Fruit fly (Drosophila melanogaster) whole organism, adult: ENCODE data around the gene Svip.

Experiments used
- CG11617 ChIP-seq: fragments of 200-800 bp; sonication (Bioruptor generic); optimal IDR thresholded peaks from 2 replicates; lab custom pipeline; 2017; ENCODE audit warnings: mild to moderate bottlenecking, missing biosample characterization, missing genetic modification reagents, missing genetic modification characterization
- CG12768 ChIP-seq: fragments of 200-800 bp; sonication (Bioruptor generic); optimal IDR thresholded peaks from 2 replicates; lab custom pipeline; 2017; ENCODE audit warnings: missing biosample characterization, missing genetic modification characterization, mild to moderate bottlenecking, moderate library complexity, missing genetic modification reagents
- CG14711 ChIP-seq: fragments of 200-800 bp; sonication (Bioruptor generic); optimal IDR thresholded peaks from 2 replicates; lab custom pipeline; 2018; ENCODE audit warnings: missing biosample characterization, mild to moderate bottlenecking, missing genetic modification characterization, moderate library complexity
- CG1620 ChIP-seq: fragments of 200-800 bp; sonication (Bioruptor generic); optimal IDR thresholded peaks from 2 replicates; lab custom pipeline; 2016; ENCODE audit warnings: missing biosample characterization, missing genetic modification characterization
- CG33017 ChIP-seq: fragments of 200-800 bp; sonication (Bioruptor generic); optimal IDR thresholded peaks from 2 replicates; lab custom pipeline; 2018; ENCODE audit warnings: missing biosample characterization, mild to moderate bottlenecking, missing genetic modification characterization, moderate library complexity
- CG7045 ChIP-seq: fragments of 200-800 bp; sonication (Bioruptor generic); optimal IDR thresholded peaks from 2 replicates; lab custom pipeline; 2017; ENCODE audit warnings: missing biosample characterization, mild to moderate bottlenecking, missing genetic modification characterization
- CG7101 ChIP-seq: fragments of 200-800 bp; sonication (Bioruptor generic); optimal IDR thresholded peaks from 2 replicates; lab custom pipeline; 2018; ENCODE audit warnings: missing biosample characterization, mild to moderate bottlenecking, missing genetic modification characterization, moderate library complexity
- Crg-1 ChIP-seq: fragments of 200-800 bp; sonication (Bioruptor generic); optimal IDR thresholded peaks from 2 replicates; lab custom pipeline; 2016; ENCODE audit warnings: missing biosample characterization, missing genetic modification characterization
- cnc ChIP-seq, 2 experiments: fragments of >200 bp; optimal IDR thresholded peaks; 2 replicates each; lab custom pipeline; 2017
- kay ChIP-seq: fragments of 200-800 bp; sonication (Bioruptor generic); peaks from one replicate; lab custom pipeline; 2016; ENCODE audit warnings: missing biosample characterization, missing genetic modification characterization, borderline replicate concordance
- ovo ChIP-seq: fragments of 200-800 bp; sonication (Bioruptor generic); optimal IDR thresholded peaks from 2 replicates; lab custom pipeline; 2016; ENCODE audit warnings: missing biosample characterization, missing genetic modification characterization
- pad ChIP-seq: fragments of 200-800 bp; sonication (Bioruptor generic); optimal IDR thresholded peaks from 3 replicates; lab custom pipeline; 2017; ENCODE audit warnings: missing biosample characterization, missing genetic modification characterization, mild to moderate bottlenecking, moderate library complexity, missing genetic modification reagents

DNA sequence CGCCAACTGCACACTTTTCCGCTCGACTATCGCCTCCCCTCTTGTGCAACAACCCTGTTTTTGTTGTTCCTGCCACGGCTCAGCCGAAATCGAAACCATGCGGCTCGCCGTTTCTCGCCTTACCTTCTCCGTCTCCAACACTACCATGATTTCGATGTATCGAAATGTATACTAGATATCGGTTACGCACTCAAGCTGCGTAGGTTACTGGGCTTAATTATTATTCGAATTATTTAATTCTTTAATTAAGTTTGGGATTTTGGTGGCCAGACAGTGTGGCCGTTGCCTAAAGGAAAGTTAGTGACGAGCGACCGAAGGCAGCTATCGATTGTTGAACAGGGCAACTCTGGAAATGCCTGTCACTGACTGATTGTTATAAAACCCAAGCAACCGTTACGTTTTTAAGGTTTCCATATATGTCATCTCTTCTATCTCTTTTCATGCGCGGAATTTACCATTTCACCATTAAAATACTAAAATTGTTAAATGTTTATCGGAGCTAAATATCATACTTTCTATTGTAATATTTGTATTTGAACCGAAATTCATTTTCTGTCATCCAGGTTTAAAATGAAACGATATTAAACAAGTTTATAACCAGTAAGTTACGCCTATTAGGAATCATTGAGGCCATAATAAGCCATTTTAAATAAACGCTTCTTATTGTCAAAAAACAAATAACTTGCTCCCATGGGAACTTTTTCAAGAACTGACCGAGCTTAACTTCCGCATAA lies 43.5 kb downstream of the Svip start, which contains the start of gene eIF4E1:
- TF ChIP-seq cnc (optimal IDR thresholded peaks at IDR 0.05; lab: Kevin White, UChicago) = no peak
- TF ChIP-seq kay (GFP tag; lab: Kevin White, UChicago) = peak; percentile 38
- TF ChIP-seq CG33017 = no peak
- TF ChIP-seq pad (GFP tag; lab: Kevin White, UChicago) = no peak
- TF ChIP-seq CG14711 = peak; percentile 87
- TF ChIP-seq ovo = no peak
- no peak for TF ChIP-seq Crg-1 (GFP tag; lab: Kevin White, UChicago)
- no peak for TF ChIP-seq CG11617 (GFP tag; lab: Kevin White, UChicago)
- no peak for TF ChIP-seq CG7045
- no peak for TF ChIP-seq CG7101 (tag; lab: Kevin White, UChicago)
- TF ChIP-seq CG12768 (GFP tag; lab: Kevin White, UChicago) = no peak
- TF ChIP-seq CG1620 (GFP tag; lab: Kevin White, UChicago) = no peak
